Worm (Caenorhabditis elegans): Measurements from ENCODE around the gene srbc-12.
"Not testable (repeated sequence)": the region's sequence is repeated elsewhere in the genome, so short reads cannot be mapped to it uniquely, and the experiment has no call there.

The srbc-12 gene

DNA sequence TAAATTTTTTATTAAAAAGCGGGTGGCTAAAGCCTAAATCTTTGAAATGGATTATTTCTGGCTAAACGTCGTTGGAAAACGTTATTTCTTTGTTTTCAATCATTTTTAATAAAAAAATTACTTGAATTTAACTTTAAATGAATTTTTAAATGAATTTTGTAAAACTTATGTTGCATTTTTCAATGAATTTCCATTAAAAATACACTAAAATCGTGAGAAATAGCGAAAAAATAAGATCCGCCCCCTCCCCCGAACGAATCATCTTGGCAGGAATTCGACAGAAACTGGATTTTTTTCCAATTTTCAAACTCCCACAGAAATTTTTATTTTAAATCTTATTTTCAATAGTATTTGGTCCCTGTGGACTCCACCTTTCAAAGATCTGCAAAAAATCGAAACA lies 29.6 kb downstream of the srbc-12 start, which contains the start of gene srg-53:
TSS of gene srg-53 (plus strand) at position 301 of the 400 bp plus-strand sequence.
- TF ChIP-seq dao-5 (tag; optimal IDR thresholded peaks at IDR 0.05): no peak
- no peak for TF ChIP-seq W03F9.2 (tag; optimal IDR thresholded peaks at IDR 0.05)
- no peak for TF ChIP-seq him-1 (tag; optimal IDR thresholded peaks at IDR 0.05)

DNA sequence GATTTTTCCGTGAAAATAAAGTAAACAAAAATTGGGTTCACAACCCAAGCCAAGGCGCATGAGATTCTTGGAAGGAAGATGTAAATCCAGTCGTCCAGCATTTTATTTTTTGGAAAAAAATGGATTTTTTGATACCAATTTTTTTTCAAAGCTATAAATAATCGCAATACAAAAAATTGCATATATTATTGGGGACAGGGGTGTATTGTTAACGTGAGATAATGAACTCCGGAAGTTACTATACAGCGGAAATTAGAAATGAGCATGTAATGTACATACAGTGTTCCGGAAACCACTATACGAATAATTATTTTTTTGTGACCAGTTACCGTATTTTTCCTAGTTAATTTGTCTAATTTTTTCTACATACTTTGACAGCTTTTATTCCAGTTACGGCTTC lies 34.7 kb downstream of the srbc-12 start, which contains the start of gene srj-38:
TSS of gene srj-38 (minus strand) at position 101 of the 400 bp plus-strand sequence.
- TF ChIP-seq W03F9.2 (tag; optimal IDR thresholded peaks at IDR 0.05) (no peak), dao-5 (tag; optimal IDR thresholded peaks at IDR 0.05) (no peak), him-1 (tag; optimal IDR thresholded peaks at IDR 0.05) (no peak)

DNA sequence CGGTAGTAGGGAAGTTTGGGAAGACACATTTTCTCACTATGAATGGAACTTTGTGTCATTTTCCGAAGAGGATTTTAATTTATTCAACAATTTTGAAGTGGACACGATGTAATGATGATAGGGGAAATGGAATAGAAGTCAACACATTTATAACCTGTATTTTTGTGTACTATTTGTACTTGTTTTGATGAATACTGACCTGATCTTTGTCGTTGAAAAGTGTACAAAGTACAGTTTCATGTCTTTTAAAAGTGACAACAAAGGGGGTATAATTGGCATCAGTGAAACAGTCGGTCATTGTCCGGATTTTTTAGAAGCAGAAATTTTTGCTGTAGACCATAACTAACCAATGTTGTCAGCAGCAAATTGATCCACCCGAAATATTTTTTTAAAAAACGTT lies 39.6 kb downstream of the srbc-12 start, which contains the start of gene T02B11.6:
TSS of gene T02B11.6 (minus strand) at position 101 of the 400 bp plus-strand sequence.
- TF ChIP-seq him-1 (tag; optimal IDR thresholded peaks at IDR 0.05): no peak
- TF ChIP-seq dao-5 (tag; optimal IDR thresholded peaks at IDR 0.05): no peak
- TF ChIP-seq W03F9.2 (tag; optimal IDR thresholded peaks at IDR 0.05): no peak

DNA sequence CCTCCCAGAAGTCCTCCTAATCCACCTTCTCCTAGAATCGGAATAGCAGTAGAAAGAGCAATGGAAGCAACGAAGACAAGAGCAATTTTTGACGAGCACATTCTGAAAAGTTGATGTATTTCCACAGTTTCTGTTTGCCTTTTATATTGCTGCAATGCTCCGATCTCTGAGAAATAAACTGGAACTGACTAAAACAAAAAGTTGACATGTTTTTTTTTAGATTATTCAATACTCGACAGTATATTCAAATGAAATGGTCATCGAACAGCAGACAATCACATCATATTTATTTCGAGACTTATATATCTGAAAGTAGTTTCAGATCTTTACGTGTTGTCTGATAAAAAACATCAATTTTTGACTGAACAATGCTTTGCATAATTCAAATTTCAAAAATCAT lies 40.8 kb downstream of the srbc-12 start, which contains the start of gene srlf-21:
TSS of gene srlf-21 (minus strand) at position 101 of the 400 bp plus-strand sequence.
- TF ChIP-seq dao-5 (tag; optimal IDR thresholded peaks at IDR 0.05): no peak
- no peak for TF ChIP-seq W03F9.2 (tag; optimal IDR thresholded peaks at IDR 0.05)
- TF ChIP-seq him-1 (tag; optimal IDR thresholded peaks at IDR 0.05): no peak

DNA sequence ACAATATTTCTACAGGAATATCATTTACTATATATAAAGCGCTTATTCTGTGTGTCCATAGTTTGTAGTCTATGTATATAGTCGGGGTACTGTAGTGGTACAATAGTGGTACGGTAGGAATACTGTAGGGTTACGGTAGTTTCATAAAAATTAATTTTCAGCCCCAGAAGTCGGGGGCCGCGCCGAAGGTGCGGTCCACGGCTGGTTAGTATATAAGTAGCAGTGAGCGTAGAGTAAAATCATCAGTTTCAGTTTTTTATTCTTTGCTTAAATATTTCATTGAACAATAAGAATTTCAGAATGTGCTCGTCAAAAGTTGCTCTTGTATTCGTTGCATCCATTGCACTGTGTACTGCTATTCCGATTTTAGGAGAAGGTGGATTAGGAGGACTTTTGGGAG lies 41.2 kb downstream of the srbc-12 start, which contains the start of gene srlf-22:
TSS of gene srlf-22 (plus strand) at position 301 of the 400 bp plus-strand sequence.
- TF ChIP-seq him-1, W03F9.2, dao-5 (tag; optimal IDR thresholded peaks at IDR 0.05): not testable (repeated sequence)

DNA sequence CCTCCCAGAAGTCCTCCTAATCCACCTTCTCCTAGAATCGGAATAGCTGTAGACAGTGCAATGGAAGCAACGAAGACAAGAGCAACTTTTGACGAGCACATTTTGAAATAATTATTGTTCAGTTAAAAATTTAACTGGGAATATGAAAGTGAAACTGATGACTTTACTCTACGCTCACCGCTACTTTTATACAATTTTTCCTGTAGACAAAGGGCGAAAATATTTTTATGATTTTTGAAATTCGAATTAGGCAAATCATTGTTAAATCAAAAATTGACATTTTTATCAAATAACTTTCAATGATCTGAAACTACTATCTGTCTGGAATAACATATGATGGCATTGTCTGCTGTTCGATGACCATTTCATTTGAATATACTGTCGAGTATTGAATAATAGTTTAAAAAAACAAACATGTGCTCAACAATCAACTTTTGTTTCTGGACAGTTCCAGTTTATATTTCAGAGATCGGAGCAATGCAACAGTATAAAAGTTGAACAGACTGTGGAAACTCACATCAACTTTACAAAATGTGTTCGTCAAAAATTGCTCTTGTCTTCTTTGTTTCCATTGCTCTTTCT lies 43.9 kb downstream of the srbc-12 start, which contains the start of the genes srlf-23 and srlf-20:
TSS of gene srlf-23 (minus strand) at position 101 of the 582 bp plus-strand sequence.
TSS of gene srlf-20 (plus strand) at position 532 of the 582 bp plus-strand sequence.
- no peak for TF ChIP-seq dao-5 (tag; optimal IDR thresholded peaks at IDR 0.05)
- TF ChIP-seq W03F9.2 (tag; optimal IDR thresholded peaks at IDR 0.05): no peak
- TF ChIP-seq him-1 (tag; optimal IDR thresholded peaks at IDR 0.05): no peak

DNA sequence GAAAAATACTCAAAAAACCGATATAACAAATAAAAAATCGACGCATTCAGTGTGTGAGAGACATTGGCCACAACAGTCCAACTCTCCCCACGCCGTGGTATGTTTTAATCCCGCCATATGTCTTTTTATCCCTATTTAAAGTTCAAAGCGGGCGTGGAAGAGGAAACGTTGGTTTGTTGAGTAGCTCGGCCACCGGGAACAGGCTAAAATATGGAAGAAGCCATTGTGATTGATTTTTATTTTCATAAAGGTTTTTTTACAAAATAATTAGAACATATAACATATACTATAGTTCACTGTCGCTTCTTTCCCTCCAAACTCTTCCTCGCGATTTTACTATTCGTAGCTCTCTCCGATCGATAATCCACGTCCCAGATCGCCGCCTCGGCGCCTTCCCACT lies 49.5 kb downstream of the srbc-12 start, which contains the start of gene nas-32:
TSS of gene nas-32 (minus strand) at position 101 of the 400 bp plus-strand sequence.
- TF ChIP-seq him-1 (tag; optimal IDR thresholded peaks at IDR 0.05): no peak
- TF ChIP-seq dao-5 (tag; optimal IDR thresholded peaks at IDR 0.05): no peak
- no peak for TF ChIP-seq W03F9.2 (tag; optimal IDR thresholded peaks at IDR 0.05)

All from whole organism, L4/young adult.